Fruit fly (Drosophila melanogaster) whole organism, embryonic: ENCODE results near the gene klg.
A peak's percentile ranks its signal among the peaks of the same experiment; 100 is the strongest.

ENCODE experiments used
- Atf-2 ChIP-seq: fragments of 200-800 bp; sonication (Bioruptor generic); optimal IDR thresholded peaks from 2 replicates; lab custom pipeline; 2016; ENCODE audit warnings: missing biosample characterization, missing genetic modification characterization
- Atf3 ChIP-seq: fragments of 200-800 bp; sonication (Bioruptor generic); optimal IDR thresholded peaks from 3 replicates; lab custom pipeline; 2016; ENCODE audit warnings: missing biosample characterization, missing genetic modification characterization
- Blimp-1 ChIP-seq: fragments of 200-800 bp; sonication (Bioruptor generic); optimal IDR thresholded peaks from 3 replicates; lab custom pipeline; 2018; ENCODE audit warnings: missing biosample characterization, missing genetic modification characterization, mild to moderate bottlenecking, moderate library complexity, missing genetic modification reagents
- BtbVII ChIP-seq: fragments of 200-800 bp; sonication (Bioruptor generic); optimal IDR thresholded peaks from 3 replicates; lab custom pipeline; 2017; ENCODE audit warnings: missing biosample characterization, mild to moderate bottlenecking, missing genetic modification characterization
- CG10565 ChIP-seq: fragments of 200-800 bp; sonication (Bioruptor generic); optimal IDR thresholded peaks from 3 replicates; lab custom pipeline; 2016; ENCODE audit warnings: missing biosample characterization, mild to moderate bottlenecking, missing genetic modification characterization
- CG11456 ChIP-seq: fragments of 200-800 bp; sonication (Bioruptor generic); IDR thresholded peaks from 3 replicates; pipeline ENCODE4 v1.3.6; 2022; ENCODE audit warnings: missing biosample characterization, missing genetic modification characterization
- CG15514 ChIP-seq: fragments of 200-800 bp; sonication (Bioruptor generic); optimal IDR thresholded peaks from 3 replicates; lab custom pipeline; 2017; ENCODE audit warnings: missing biosample characterization, missing genetic modification characterization, mild to moderate bottlenecking, moderate library complexity, missing genetic modification reagents
- CG1647 ChIP-seq: fragments of 200-800 bp; sonication (Bioruptor generic); optimal IDR thresholded peaks from 3 replicates; lab custom pipeline; 2016; ENCODE audit warnings: missing biosample characterization, missing genetic modification characterization
- CG18011 ChIP-seq: fragments of 200-800 bp; sonication (Bioruptor generic); optimal IDR thresholded peaks from 2 replicates; lab custom pipeline; 2017; ENCODE audit warnings: missing biosample characterization, missing genetic modification characterization, mild to moderate bottlenecking, moderate library complexity, missing genotype
- CG2712 ChIP-seq: fragments of 200-800 bp; optimal IDR thresholded peaks from 3 replicates; lab custom pipeline; 2019; ENCODE audit warnings: missing biosample characterization, mild to moderate bottlenecking, missing genetic modification characterization, moderate library complexity
- CG32772 ChIP-seq: fragments of 200-800 bp; sonication (Bioruptor generic); IDR thresholded peaks from 2 replicates; pipeline ENCODE4 v1.3.6; 2022; ENCODE audit warnings: missing biosample characterization, missing genetic modification characterization
- CG7556 ChIP-seq: fragments of 200-800 bp; sonication (Bioruptor generic); optimal IDR thresholded peaks from 2 replicates; lab custom pipeline; 2017; ENCODE audit warnings: missing biosample characterization, mild to moderate bottlenecking, missing genetic modification characterization
- CG8944 ChIP-seq: fragments of 200-800 bp; sonication (Bioruptor generic); optimal IDR thresholded peaks from 3 replicates; lab custom pipeline; 2016; ENCODE audit warnings: missing biosample characterization, missing genetic modification characterization
- CTCF ChIP-seq: fragments of 200-800 bp; sonication (Bioruptor generic); optimal IDR thresholded peaks from 2 replicates; lab custom pipeline; 2017; ENCODE audit warnings: missing biosample characterization, mild to moderate bottlenecking, missing genetic modification characterization, moderate library complexity
- Dip2 ChIP-seq: fragments of 200-800 bp; sonication (Bioruptor generic); IDR thresholded peaks from 2 replicates; pipeline ENCODE4 v1.3.6; 2022; ENCODE audit warnings: missing biosample characterization, missing genetic modification characterization
- Dref ChIP-seq: fragments of 200-800 bp; sonication (Bioruptor generic); IDR thresholded peaks from 2 replicates; pipeline ENCODE4 v1.3.6; 2022; ENCODE audit warnings: missing biosample characterization, missing genetic modification characterization
- Eip74EF ChIP-seq, 2 experiments: fragments of 200-800 bp in 1 of 2; fragments of >200 bp in 1 of 2; sonication (Bioruptor generic) in 1 of 2; optimal IDR thresholded peaks; 2 replicates each; lab custom pipeline; 2017 to 2019; ENCODE audit warnings: missing biosample characterization in 2 of 2, missing genetic modification characterization in 2 of 2, mild to moderate bottlenecking in 1 of 2, moderate library complexity in 1 of 2
- Ets97D ChIP-seq: fragments of 200-800 bp; sonication (Bioruptor generic); optimal IDR thresholded peaks from 3 replicates; lab custom pipeline; 2016; ENCODE audit warnings: missing biosample characterization, missing genetic modification characterization
- Lhr ChIP-seq: fragments of 200-800 bp; sonication (Bioruptor generic); optimal IDR thresholded peaks from 3 replicates; lab custom pipeline; 2017; ENCODE audit warnings: mild to moderate bottlenecking, missing biosample characterization, missing genetic modification reagents, missing genetic modification characterization
- Lpt ChIP-seq: fragments of >200 bp; optimal IDR thresholded peaks from 2 replicates; lab custom pipeline; 2018; ENCODE audit warnings: missing biosample characterization, missing genetic modification characterization
- MBD-R2 ChIP-seq: fragments of 200-800 bp; sonication (Bioruptor generic); IDR thresholded peaks from 2 replicates; pipeline ENCODE4 v1.3.6; 2022; ENCODE audit warnings: missing biosample characterization, missing genetic modification characterization
- NfI ChIP-seq: fragments of 200-800 bp; sonication (Bioruptor generic); optimal IDR thresholded peaks from 3 replicates; lab custom pipeline; 2018; ENCODE audit warnings: missing biosample characterization, mild to moderate bottlenecking, missing genetic modification characterization, moderate library complexity
- Spps ChIP-seq: fragments of 200-800 bp; sonication (Bioruptor generic); optimal IDR thresholded peaks from 2 replicates; lab custom pipeline; 2018; ENCODE audit warnings: missing biosample characterization, mild to moderate bottlenecking, missing genetic modification characterization
- Tbp ChIP-seq: fragments of >200 bp; optimal IDR thresholded peaks from 2 replicates; lab custom pipeline; 2018; ENCODE audit warnings: missing biosample characterization, missing genetic modification characterization
- Usf ChIP-seq: fragments of 200-800 bp; sonication (Bioruptor generic); optimal IDR thresholded peaks from 2 replicates; lab custom pipeline; 2017; ENCODE audit warnings: missing genotype, missing biosample characterization, missing genetic modification characterization
- Vsx1 ChIP-seq: fragments of 200-800 bp; sonication (Bioruptor generic); optimal IDR thresholded peaks from 2 replicates; lab custom pipeline; 2017; ENCODE audit warnings: missing biosample characterization, mild to moderate bottlenecking, missing genetic modification characterization, missing genetic modification reagents
- amos ChIP-seq: fragments of 200-800 bp; sonication (Bioruptor generic); IDR thresholded peaks from 2 replicates; pipeline ENCODE4 v1.3.6; 2022; ENCODE audit warnings: missing biosample characterization, missing genetic modification characterization; ENCODE audit not compliant: partially characterized antibody
- chinmo ChIP-seq: fragments of 200-800 bp; sonication (Bioruptor generic); IDR thresholded peaks from 4 replicates; pipeline ENCODE4 v1.3.6; 2022; ENCODE audit warnings: missing biosample characterization, missing genetic modification characterization; ENCODE audit not compliant: partially characterized antibody
- ci ChIP-seq: fragments of 200-800 bp; sonication (Bioruptor generic); IDR thresholded peaks from 3 replicates; pipeline ENCODE4 v1.3.6; 2022; ENCODE audit warnings: missing biosample characterization, missing genetic modification characterization
- crol ChIP-seq: fragments of 200-800 bp; sonication (Bioruptor generic); IDR thresholded peaks from 2 replicates; pipeline ENCODE4 v1.3.6; 2022; ENCODE audit warnings: missing biosample characterization, missing genetic modification characterization
- dati ChIP-seq: fragments of 200-800 bp; sonication (Bioruptor generic); IDR thresholded peaks from 2 replicates; pipeline ENCODE4 v1.3.6; 2022; ENCODE audit warnings: missing biosample characterization, missing genetic modification characterization
- emc ChIP-seq: fragments of 200-800 bp; sonication (Bioruptor generic); optimal IDR thresholded peaks from 2 replicates; lab custom pipeline; 2016; ENCODE audit warnings: missing biosample characterization, missing genetic modification characterization
- exex ChIP-seq: fragments of 200-800 bp; sonication (Bioruptor generic); optimal IDR thresholded peaks from 4 replicates; lab custom pipeline; 2018; ENCODE audit warnings: missing biosample characterization, mild to moderate bottlenecking, missing genetic modification characterization, moderate library complexity
- gce ChIP-seq: fragments of 200-800 bp; sonication (Bioruptor generic); IDR thresholded peaks from 3 replicates; pipeline ENCODE4 v1.3.6; 2022; ENCODE audit warnings: missing biosample characterization, missing genetic modification characterization
- gsb ChIP-seq: fragments of 200-800 bp; sonication (Bioruptor generic); IDR thresholded peaks from 2 replicates; pipeline ENCODE4 v1.3.6; 2022; ENCODE audit warnings: missing biosample characterization, missing genetic modification characterization
- knrl ChIP-seq: fragments of 200-800 bp; sonication (Bioruptor generic); IDR thresholded peaks from 3 replicates; pipeline ENCODE4 v1.3.6; 2022; ENCODE audit warnings: missing biosample characterization, missing genetic modification characterization; ENCODE audit not compliant: partially characterized antibody
- lab ChIP-seq: fragments of 200-800 bp; sonication (Bioruptor generic); optimal IDR thresholded peaks from 3 replicates; lab custom pipeline; 2017; ENCODE audit warnings: missing biosample characterization, missing genetic modification characterization, mild to moderate bottlenecking, moderate library complexity, missing genetic modification reagents
- mirr ChIP-seq: fragments of 200-800 bp; sonication (Bioruptor generic); optimal IDR thresholded peaks from 3 replicates; lab custom pipeline; 2018; ENCODE audit warnings: missing biosample characterization, mild to moderate bottlenecking, missing genetic modification characterization
- pfk ChIP-seq: fragments of 200-800 bp; sonication (Bioruptor generic); optimal IDR thresholded peaks from 2 replicates; lab custom pipeline; 2018; ENCODE audit warnings: missing biosample characterization, mild to moderate bottlenecking, missing genetic modification characterization, moderate library complexity
- rib ChIP-seq: fragments of 200-800 bp; sonication (Bioruptor generic); IDR thresholded peaks from 2 replicates; pipeline ENCODE4 v1.3.6; 2022; ENCODE audit warnings: missing biosample characterization, missing genetic modification characterization
- sc ChIP-seq, 3 experiments: fragments of >200 bp in 2 of 3; fragments of 200-800 bp in 1 of 3; sonication (Bioruptor generic) in 1 of 3; optimal IDR thresholded peaks; 2 replicates in 2 of 3; 3 replicates in 1 of 3; lab custom pipeline; 2017; ENCODE audit warnings: mild to moderate bottlenecking in 1 of 3, missing biosample characterization in 1 of 3, missing genetic modification characterization in 1 of 3, missing genetic modification reagents in 1 of 3
- sens-2 ChIP-seq: fragments of 200-800 bp; sonication (Bioruptor generic); IDR thresholded peaks from 2 replicates; pipeline ENCODE4 v1.3.6; 2022; ENCODE audit warnings: missing biosample characterization, missing genetic modification characterization
- sr ChIP-seq: fragments of 200-800 bp; sonication (Bioruptor generic); IDR thresholded peaks from 3 replicates; pipeline ENCODE4 v1.3.6; 2022; ENCODE audit warnings: missing biosample characterization, missing genetic modification characterization
- tgo ChIP-seq: fragments of 200-800 bp; sonication (Bioruptor generic); IDR thresholded peaks from 3 replicates; pipeline ENCODE4 v1.3.6; 2022; ENCODE audit warnings: missing biosample characterization, missing genetic modification characterization
- toy ChIP-seq: fragments of 200-800 bp; sonication (Bioruptor generic); IDR thresholded peaks from 2 replicates; pipeline ENCODE4 v1.3.6; 2022; ENCODE audit warnings: missing biosample characterization, missing genetic modification characterization
- ttk ChIP-seq: fragments of 200-800 bp; sonication (Bioruptor generic); IDR thresholded peaks from 2 replicates; pipeline ENCODE4 v2.1.2; 2022; ENCODE audit warnings: missing biosample characterization, missing genetic modification characterization
- vvl ChIP-seq: fragments of 200-800 bp; sonication (Bioruptor generic); IDR thresholded peaks from 2 replicates; pipeline ENCODE4 v1.3.6; 2022; ENCODE audit warnings: missing biosample characterization, missing genetic modification characterization

klg gene

DNA sequence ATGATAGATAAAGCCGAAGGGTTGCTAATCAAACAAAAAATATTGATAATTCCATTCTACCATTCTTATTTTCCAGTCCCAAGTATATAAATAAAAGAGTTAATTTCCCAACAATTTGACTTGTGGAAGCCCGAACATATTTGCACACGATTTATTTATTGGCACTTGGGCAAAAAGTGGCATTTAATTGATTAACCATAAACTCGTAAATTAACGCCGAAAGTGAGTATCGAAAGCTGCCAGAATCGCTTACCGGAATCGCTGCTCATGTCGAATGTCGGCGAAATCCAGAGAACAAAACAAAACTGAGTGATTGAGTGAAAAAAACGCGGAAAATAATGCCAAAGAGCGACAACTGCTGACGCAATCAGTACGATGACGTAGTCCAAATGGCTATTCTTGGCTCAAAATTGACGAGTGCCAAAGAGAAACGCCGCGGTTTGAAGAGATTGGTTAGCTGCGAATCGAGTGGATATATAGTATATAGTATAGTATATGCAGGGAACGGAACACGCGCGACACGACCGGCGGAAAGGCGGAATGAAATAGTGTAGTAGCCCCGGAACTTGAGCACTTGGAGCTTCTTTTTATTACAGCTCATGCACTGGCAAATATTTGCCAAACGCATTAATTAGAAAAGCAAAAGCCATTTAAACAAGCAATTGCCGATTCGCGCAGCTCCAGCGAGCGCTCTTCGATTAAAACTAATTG lies 99.0 kb downstream of the klg start, which contains the start of gene Nha2 (continued):
- TF ChIP-seq chinmo (GFP tag; lab: Robert Waterston, UW) = 0 out of 4 replicates have a peak, but pooled peaks have one; percentile 70

- TF ChIP-seq CG2712 (tag; lab: Kevin White, UChicago) = no peak
- TF ChIP-seq exex = peak; percentile 62
- TF ChIP-seq Vsx1 (GFP tag; lab: Kevin White, UChicago) = peak; percentile 36
- TF ChIP-seq Blimp-1 (GFP tag; lab: Kevin White, UChicago) = peak; percentile 54
- TF ChIP-seq sens-2 = no peak
- no peak for TF ChIP-seq CG8944 (GFP tag; lab: Kevin White, UChicago)
- TF ChIP-seq Eip74EF (GFP tag; optimal IDR thresholded peaks at IDR 0.05; lab: Kevin White, UChicago) = no peak
- no peak for TF ChIP-seq Tbp (GFP tag; lab: Kevin White, UChicago)
- no peak for TF ChIP-seq Lhr
- no peak for TF ChIP-seq amos (GFP tag; lab: Robert Waterston, UW)
- TF ChIP-seq MBD-R2 (GFP tag; lab: Robert Waterston, UW) = no peak
- TF ChIP-seq Atf-2 (GFP tag; lab: Kevin White, UChicago) = no peak
- no peak for TF ChIP-seq CG15514 (GFP tag; lab: Kevin White, UChicago)
- TF ChIP-seq pfk (GFP tag; lab: Kevin White, UChicago) = peak; percentile 39
- TF ChIP-seq Atf3 (GFP tag; lab: Kevin White, UChicago) = no peak
- no peak for TF ChIP-seq CG1647 (GFP tag; lab: Kevin White, UChicago)
- TF ChIP-seq mirr = peak; percentile 67
- peak; percentile 81 for TF ChIP-seq Dip2 (GFP tag; lab: Robert Waterston, UW)
- peak; percentile 40 for TF ChIP-seq lab
- TF ChIP-seq CG11456 (GFP tag; lab: Robert Waterston, UW) = no peak
- no peak for TF ChIP-seq BtbVII (GFP tag; lab: Kevin White, UChicago)
- TF ChIP-seq CTCF (GFP tag; lab: Kevin White, UChicago) = peak; percentile 88
These were observed 99.6 kb downstream of the klg start for dm6 chr3R:22998623-22999179.

DNA sequence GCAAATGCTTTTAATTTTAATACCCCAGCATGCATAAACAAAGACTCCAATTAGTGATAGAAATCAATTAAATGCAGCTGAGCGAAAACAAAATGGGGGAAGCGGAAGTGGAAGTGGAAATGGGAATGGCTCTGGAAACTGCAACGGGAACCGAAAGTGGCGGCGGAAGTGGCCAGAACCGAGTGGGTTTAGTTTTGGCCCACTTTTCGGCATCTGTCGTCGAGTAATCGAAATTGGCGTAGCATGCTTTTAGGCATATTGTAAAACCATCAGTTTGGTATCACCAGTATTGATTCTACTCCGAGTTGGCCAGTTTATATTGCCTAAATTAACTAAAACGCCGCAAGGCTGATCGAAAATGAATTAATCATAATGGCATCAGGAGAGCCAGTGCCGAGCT lies 105.1 kb downstream of the klg start:
- TF ChIP-seq sc (optimal IDR thresholded peaks at IDR 0.05; lab: Kevin White, UChicago) = no peak
- no peak for TF ChIP-seq sc (GFP tag; optimal IDR thresholded peaks at IDR 0.05; lab: Kevin White, UChicago)
- no peak for TF ChIP-seq knrl (GFP tag; lab: Robert Waterston, UW)
- no peak for TF ChIP-seq gce (GFP tag; lab: Robert Waterston, UW)
- no peak for TF ChIP-seq emc (GFP tag; lab: Kevin White, UChicago)
- TF ChIP-seq tgo (GFP tag; lab: Robert Waterston, UW) = no peak
- 0 out of 3 replicates have a peak, but pooled peaks have one; percentile 29 for TF ChIP-seq sr (GFP tag; lab: Robert Waterston, UW)
- 0 out of 2 replicates have a peak, but pooled peaks have one; percentile 22 for TF ChIP-seq Dref (GFP tag; lab: Robert Waterston, UW)
- TF ChIP-seq CG10565 (GFP tag; lab: Kevin White, UChicago) = no peak
- no peak for TF ChIP-seq CG18011
- TF ChIP-seq Lpt (GFP tag; lab: Kevin White, UChicago) = no peak
- TF ChIP-seq vvl (GFP tag; lab: Robert Waterston, UW) = peak; percentile 10; the same call in 1 of the 2 replicates
- no peak for TF ChIP-seq crol (GFP tag; lab: Robert Waterston, UW)
- no peak for TF ChIP-seq CG2712 (tag; lab: Kevin White, UChicago)
- TF ChIP-seq ttk (GFP tag; lab: Robert Waterston, UW) = peak; percentile 45
- TF ChIP-seq NfI (GFP tag; lab: Kevin White, UChicago) = peak; percentile 25
- TF ChIP-seq Ets97D = peak; percentile 69
- no peak for TF ChIP-seq rib
- no peak for TF ChIP-seq dati (GFP tag; lab: Robert Waterston, UW)
- TF ChIP-seq gsb (GFP tag; lab: Robert Waterston, UW) = no peak
- TF ChIP-seq ci (GFP tag; lab: Robert Waterston, UW) = peak; percentile 74; the same call in 2 of the 3 replicates
- TF ChIP-seq Usf (GFP tag; lab: Kevin White, UChicago) = no peak
- no peak for TF ChIP-seq CG7556 (GFP tag; lab: Kevin White, UChicago)
- TF ChIP-seq Spps (tag; lab: Kevin White, UChicago) = no peak
- TF ChIP-seq toy (GFP tag; lab: Robert Waterston, UW) = no peak
- TF ChIP-seq CG32772 = no peak
